Worm (Caenorhabditis elegans) whole organism, L2 larva: ENCODE measurements around the gene cct-6.
A peak's percentile ranks its signal among the peaks of the same experiment; 100 is the strongest.

Experiments used
- C34F6.9 ChIP-seq: fragments of 150-350 bp; optimal IDR thresholded peaks from 2 replicates; lab custom pipeline; 2014; ENCODE audit warnings: missing biosample characterization, missing genetic modification characterization
- Y55F3AM.14 ChIP-seq: fragments of 200-800 bp; sonication (Bioruptor generic); optimal IDR thresholded peaks from 2 replicates; lab custom pipeline; 2018; ENCODE audit warnings: mild to moderate bottlenecking, missing genetic modification characterization, missing compliant biosample characterization
- alr-1 ChIP-seq: fragments of 150-350 bp; optimal IDR thresholded peaks from 2 replicates; lab custom pipeline; 2014; ENCODE audit warnings: missing biosample characterization, missing genetic modification characterization
- ama-1 ChIP-seq: fragments of 150-350 bp; optimal IDR thresholded peaks from 2 replicates; lab custom pipeline; 2018; ENCODE audit warnings: inconsistent platforms
- blmp-1 ChIP-seq: sonication (generic microtip); optimal IDR thresholded peaks from 2 replicates; lab custom pipeline; 2017; ENCODE audit warnings: missing genetic modification characterization, mild to moderate bottlenecking, missing compliant biosample characterization, antibody characterized with exemption, moderate library complexity; ENCODE audit not compliant: insufficient read depth
- ceh-16 ChIP-seq: fragments of 150-350 bp; optimal IDR thresholded peaks from 2 replicates; lab custom pipeline; 2014; ENCODE audit warnings: missing biosample characterization, missing genetic modification characterization
- ceh-82 ChIP-seq: fragments of 150-350 bp; optimal IDR thresholded peaks from 2 replicates; lab custom pipeline; 2014; ENCODE audit warnings: missing biosample characterization, missing genetic modification characterization
- crh-2 ChIP-seq: sonication (generic microtip); optimal IDR thresholded peaks from 2 replicates; lab custom pipeline; 2017; ENCODE audit warnings: missing biosample characterization, missing genetic modification characterization
- egl-27 ChIP-seq: sonication (generic microtip); optimal IDR thresholded peaks from 3 replicates; lab custom pipeline; 2017; ENCODE audit warnings: missing biosample characterization, missing genetic modification reagents, missing genetic modification characterization
- elt-1 ChIP-seq: fragments of 150-350 bp; optimal IDR thresholded peaks from 2 replicates; lab custom pipeline; 2014; ENCODE audit warnings: missing biosample characterization, missing genetic modification characterization
- elt-3 ChIP-seq: sonication (generic microtip); optimal IDR thresholded peaks from 2 replicates; lab custom pipeline; 2017; ENCODE audit warnings: missing biosample characterization, missing genetic modification characterization
- fos-1 ChIP-seq: fragments of 150-350 bp; optimal IDR thresholded peaks from 2 replicates; lab custom pipeline; 2014; ENCODE audit warnings: missing biosample characterization, missing genetic modification characterization
- gmeb-1 ChIP-seq: fragments of 150-350 bp; optimal IDR thresholded peaks from 2 replicates; lab custom pipeline; 2014; ENCODE audit warnings: missing biosample characterization, missing genetic modification characterization
- lin-13 ChIP-seq: fragments of 150-350 bp; optimal IDR thresholded peaks from 2 replicates; lab custom pipeline; 2014; ENCODE audit warnings: missing biosample characterization, missing genetic modification reagents, missing genetic modification characterization
- lin-39 ChIP-seq: fragments of 150-350 bp; optimal IDR thresholded peaks from 2 replicates; lab custom pipeline; 2014; ENCODE audit warnings: missing biosample characterization, missing genetic modification reagents, missing genetic modification characterization
- lsy-2 ChIP-seq, 2 experiments: fragments of 150-350 bp in 1 of 2; sonication (generic microtip) in 1 of 2; optimal IDR thresholded peaks; 2 replicates each; lab custom pipeline; 2014 to 2017; ENCODE audit warnings: missing biosample characterization in 2 of 2, missing genetic modification characterization in 2 of 2
- mab-5 ChIP-seq: fragments of 150-350 bp; optimal IDR thresholded peaks from 2 replicates; lab custom pipeline; 2014; ENCODE audit warnings: missing biosample characterization, missing genetic modification characterization
- mdl-1 ChIP-seq, 2 experiments: fragments of 150-350 bp in 1 of 2; sonication (generic microtip) in 1 of 2; optimal IDR thresholded peaks; 2 replicates each; lab custom pipeline; 2017; ENCODE audit warnings: missing biosample characterization in 2 of 2, missing genetic modification characterization in 2 of 2
- nhr-10 ChIP-seq: sonication (generic microtip); optimal IDR thresholded peaks from 2 replicates; lab custom pipeline; 2017; ENCODE audit warnings: missing biosample characterization, missing genetic modification characterization
- nhr-11 ChIP-seq: fragments of 150-350 bp; optimal IDR thresholded peaks from 2 replicates; lab custom pipeline; 2014; ENCODE audit warnings: missing biosample characterization, missing genetic modification characterization
- nhr-129 ChIP-seq: fragments of 150-350 bp; optimal IDR thresholded peaks from 2 replicates; lab custom pipeline; 2014; ENCODE audit warnings: missing biosample characterization, missing genetic modification characterization
- nhr-23 ChIP-seq: fragments of 150-350 bp; optimal IDR thresholded peaks from 2 replicates; lab custom pipeline; 2014; ENCODE audit warnings: missing biosample characterization, missing genetic modification reagents, missing genetic modification characterization
- nhr-237 ChIP-seq: fragments of 150-350 bp; optimal IDR thresholded peaks from 2 replicates; lab custom pipeline; 2014; ENCODE audit warnings: missing biosample characterization, missing genetic modification characterization
- nhr-77 ChIP-seq: fragments of 150-350 bp; optimal IDR thresholded peaks from 2 replicates; lab custom pipeline; 2014; ENCODE audit warnings: missing biosample characterization, missing genetic modification characterization
- peb-1 ChIP-seq: fragments of 150-350 bp; optimal IDR thresholded peaks from 2 replicates; lab custom pipeline; 2014; ENCODE audit warnings: missing biosample characterization, missing genetic modification characterization
- skn-1 ChIP-seq: sonication (generic microtip); optimal IDR thresholded peaks from 2 replicates; lab custom pipeline; 2017; ENCODE audit warnings: missing biosample characterization, missing genetic modification characterization
- sma-3 ChIP-seq: sonication (generic microtip); optimal IDR thresholded peaks from 2 replicates; lab custom pipeline; 2016; ENCODE audit warnings: missing genetic modification reagents, missing genetic modification characterization, missing compliant biosample characterization
- sma-9 ChIP-seq, 2 experiments: fragments of 150-350 bp in 1 of 2; sonication (generic microtip) in 1 of 2; optimal IDR thresholded peaks; 2 replicates each; lab custom pipeline; 2014 to 2016; ENCODE audit warnings: missing genetic modification characterization in 2 of 2, mild to moderate bottlenecking in 1 of 2, missing biosample characterization in 1 of 2, missing compliant biosample characterization in 1 of 2, missing genetic modification reagents in 1 of 2, moderate library complexity in 1 of 2
- snpc-4 ChIP-seq: fragments of 150-350 bp; optimal IDR thresholded peaks from 2 replicates; lab custom pipeline; 2014; ENCODE audit warnings: missing biosample characterization, missing genetic modification characterization
- unc-55 ChIP-seq: fragments of 150-350 bp; sonication (generic microtip); optimal IDR thresholded peaks from 3 replicates; lab custom pipeline; 2014; ENCODE audit warnings: missing biosample characterization, missing genetic modification reagents, missing genetic modification characterization
- unc-62 ChIP-seq: fragments of 150-350 bp; optimal IDR thresholded peaks from 2 replicates; lab custom pipeline; 2014; ENCODE audit warnings: missing biosample characterization, missing genetic modification reagents, missing genetic modification characterization
- ztf-1 ChIP-seq: fragments of 200-800 bp; sonication (Bioruptor generic); conservative IDR thresholded peaks from 2 replicates; pipeline ENCODE4 v1.3.6; 2022; ENCODE audit warnings: missing genetic modification characterization, missing compliant biosample characterization
- ztf-11 ChIP-seq: sonication (generic microtip); optimal IDR thresholded peaks from 2 replicates; lab custom pipeline; 2017; ENCODE audit warnings: missing biosample characterization, missing genetic modification characterization
- ztf-4 ChIP-seq: fragments of 150-350 bp; optimal IDR thresholded peaks from 2 replicates; lab custom pipeline; 2014; ENCODE audit warnings: missing biosample characterization, missing genetic modification characterization

cct-6 gene

ce11 chrIII:5863774-5864173, 8.3 kb upstream of the cct-6 start, which contains the start of gene dnpp-1:
TSS of gene dnpp-1 (minus strand) at chrIII:5863803.
- TF ChIP-seq skn-1 = peak; percentile 72
- TF ChIP-seq fos-1 = peak; percentile 87
- peak; percentile 63 for TF ChIP-seq crh-2 (tag; lab: Kevin White, UChicago)
- no peak for TF ChIP-seq elt-1 (tag; lab: Kevin White, UChicago)

- no peak for TF ChIP-seq C34F6.9 (tag; lab: Kevin White, UChicago)
- TF ChIP-seq nhr-23 (tag; lab: Kevin White, UChicago) = no peak
- no peak for TF ChIP-seq blmp-1 (tag; lab: Kevin White, UChicago)
- TF ChIP-seq lin-13 (GFP tag; lab: Kevin White, UChicago) = no peak
- no peak for TF ChIP-seq gmeb-1 (tag; lab: Kevin White, UChicago)
- no peak for TF ChIP-seq lin-39
- TF ChIP-seq ama-1 (lab: Kevin White, UChicago) = no peak
- no peak for TF ChIP-seq lsy-2 (tag; optimal IDR thresholded peaks at IDR 0.05; lab: Kevin White, UChicago)
- TF ChIP-seq mab-5 (tag; lab: Kevin White, UChicago) = no peak
- no peak for TF ChIP-seq sma-3 (GFP tag; lab: Kevin White, UChicago)
- no peak for TF ChIP-seq nhr-237 (tag; lab: Kevin White, UChicago)
- no peak for TF ChIP-seq nhr-11 (tag; lab: Kevin White, UChicago)
- TF ChIP-seq, all 48 proteins: peak for 0
Measured at ce11 chrIII:5859008-5859407, 3.5 kb upstream of the cct-6 start, which contains the start of gene dpf-4. TSS of gene dpf-4 (plus strand) at chrIII:5859308.

- TF ChIP-seq mab-5 (tag; lab: Kevin White, UChicago) (no peak), sma-3 (GFP tag; lab: Kevin White, UChicago) (peak; percentile 49), ama-1 (lab: Kevin White, UChicago) (peak; percentile 53), egl-27 (tag; lab: Kevin White, UChicago) (no peak), snpc-4 (tag; lab: Kevin White, UChicago) (no peak), fos-1 (no peak), C34F6.9 (tag; lab: Kevin White, UChicago) (peak; percentile 14), ceh-82 (tag; lab: Kevin White, UChicago) (no peak), gmeb-1 (tag; lab: Kevin White, UChicago) (peak; percentile 63), nhr-77 (no peak), ceh-16 (tag; lab: Kevin White, UChicago) (no peak), lsy-2 (tag; optimal IDR thresholded peaks at IDR 0.05; lab: Kevin White, UChicago) (peak in 1 of 2 experiments; percentile 57), ztf-1 (no peak), nhr-11 (tag; lab: Kevin White, UChicago) (no peak), mdl-1 (tag; optimal IDR thresholded peaks at IDR 0.05; lab: Kevin White, UChicago) (no peak), lin-13 (GFP tag; lab: Kevin White, UChicago) (peak; percentile 8), nhr-129 (tag; lab: Kevin White, UChicago) (no peak), ztf-4 (peak; percentile 81), ztf-11 (tag; lab: Kevin White, UChicago) (no peak), Y55F3AM.14 (GFP tag; lab: Kevin White, UChicago) (no peak), alr-1 (tag; lab: Kevin White, UChicago) (no peak), crh-2 (tag; lab: Kevin White, UChicago) (no peak), peb-1 (tag; lab: Kevin White, UChicago) (no peak), blmp-1 (tag; lab: Kevin White, UChicago) (no peak), nhr-10 (tag; lab: Kevin White, UChicago) (no peak), unc-55 (GFP tag; lab: Kevin White, UChicago) (peak; percentile 4), elt-1 (tag; lab: Kevin White, UChicago) (no peak), nhr-23 (tag; lab: Kevin White, UChicago) (no peak)
Measured at ce11 chrIII:5853240-5853639, 2.2 kb downstream of the cct-6 start, which contains the start of gene ddx-23. TSS of gene ddx-23 (minus strand) at chrIII:5853269.

ce11 chrIII:5846412-5846811, 9.1 kb downstream of the cct-6 start:
- TF ChIP-seq ceh-16 (tag; lab: Kevin White, UChicago) (no peak), alr-1 (tag; lab: Kevin White, UChicago) (no peak), unc-62 (no peak), C34F6.9 (tag; lab: Kevin White, UChicago) (peak; percentile 49), lin-39 (no peak), elt-3 (tag; lab: Kevin White, UChicago) (no peak), crh-2 (tag; lab: Kevin White, UChicago) (peak; percentile 7), unc-55 (GFP tag; lab: Kevin White, UChicago) (peak; percentile 30), Y55F3AM.14 (GFP tag; lab: Kevin White, UChicago) (no peak), sma-9 (GFP tag; optimal IDR thresholded peaks at IDR 0.05; lab: Kevin White, UChicago) (peak; percentile 3), sma-9 (tag; optimal IDR thresholded peaks at IDR 0.05; lab: Kevin White, UChicago) (no peak)
- TF ChIP-seq, all 48 proteins: peak for 4
